Fruit fly (Drosophila melanogaster) whole organism: ENCODE measurements around the gene slmo.

Experiments used
- pan ChIP-seq: fragments of >200 bp; optimal IDR thresholded peaks from 2 replicates; lab custom pipeline; 2017
- psq ChIP-seq: fragments of >200 bp; optimal IDR thresholded peaks from 2 replicates; lab custom pipeline; 2017

DNA sequence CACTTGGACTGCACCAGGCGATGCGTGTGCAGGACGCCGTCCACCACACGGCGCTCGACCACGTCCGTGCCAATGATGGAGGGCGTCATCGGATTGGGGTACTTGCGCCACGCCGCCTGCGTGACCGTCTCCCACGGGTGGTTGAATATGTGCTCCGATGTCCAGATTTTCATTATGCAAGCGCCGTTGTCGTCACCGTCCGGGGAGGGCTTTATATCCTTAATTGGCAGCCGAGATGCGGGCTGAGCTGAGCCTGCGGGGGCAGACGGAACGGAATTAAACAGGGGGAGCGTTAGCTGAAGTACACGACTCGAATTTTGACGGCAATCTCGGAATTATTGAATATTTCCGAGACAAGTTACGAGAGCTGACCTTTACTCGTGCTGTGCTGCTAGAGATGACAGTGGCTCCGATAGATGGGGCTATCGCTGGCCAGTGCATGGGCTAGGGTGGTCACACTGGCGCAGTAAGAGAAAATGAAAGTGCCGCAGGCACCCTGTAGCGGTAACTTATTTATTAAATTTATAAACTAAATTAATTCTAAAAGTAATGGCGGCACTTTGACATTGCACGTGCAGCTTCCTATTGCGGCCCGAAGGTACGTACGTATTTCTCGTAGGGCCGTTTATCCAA, 862 bp downstream of the slmo start, which contains the start of gene IPIP:
- no peak for TF ChIP-seq pan (lab: Kevin White, UChicago)
- TF ChIP-seq psq (lab: Kevin White, UChicago), result no peak
